Comparison of ENCODE assay signal across 7 fruit fly cellular contexts in genomic region chr3L:5770113-5770798, dm6.
TF ChIP-seq lines count a peak whose summit lies in the region.

No protein-coding gene starts in this region.

- TF ChIP-seq CTCF in whole organism, embryonic (GFP tag; optimal IDR thresholded peaks at IDR 0.05; lab: Kevin White, UChicago): no peak

TF ChIP-seq in Kc167, 6 proteins besides CTCF, POLR2A, EP300 and RAD21:
- TF ChIP-seq ttk (optimal IDR thresholded peaks at IDR 0.05; lab: Kevin White, UChicago) (peak; percentile 24), psq (optimal IDR thresholded peaks at IDR 0.05; lab: Kevin White, UChicago) (no peak)

TF ChIP-seq in whole organism, 6 proteins besides CTCF, POLR2A, EP300 and RAD21:
- TF ChIP-seq usp (GFP tag; optimal IDR thresholded peaks at IDR 0.05; lab: Kevin White, UChicago) (no peak), Dll (optimal IDR thresholded peaks at IDR 0.05; lab: Kevin White, UChicago) (no peak), psq (optimal IDR thresholded peaks at IDR 0.05; lab: Kevin White, UChicago) (peak; percentile 25), CG8478 (optimal IDR thresholded peaks at IDR 0.05; lab: Kevin White, UChicago) (no peak), pan (optimal IDR thresholded peaks at IDR 0.05; lab: Kevin White, UChicago) (no peak), EcR (GFP tag; optimal IDR thresholded peaks at IDR 0.05; lab: Kevin White, UChicago) (no peak)

TF ChIP-seq in whole organism, adult, 20 proteins besides CTCF, POLR2A, EP300 and RAD21:
- TF ChIP-seq Hr96 (GFP tag; optimal IDR thresholded peaks at IDR 0.05; lab: Kevin White, UChicago) (no peak), Clk (GFP tag; optimal IDR thresholded peaks at IDR 0.05; lab: Kevin White, UChicago) (no peak), CG11617 (GFP tag; optimal IDR thresholded peaks at IDR 0.05; lab: Kevin White, UChicago) (no peak), cnc (optimal IDR thresholded peaks at IDR 0.05; lab: Kevin White, UChicago) (no peak), CG33017 (tag; optimal IDR thresholded peaks at IDR 0.05; lab: Kevin White, UChicago) (no peak), CG1620 (GFP tag; optimal IDR thresholded peaks at IDR 0.05; lab: Kevin White, UChicago) (no peak), CG14711 (tag; optimal IDR thresholded peaks at IDR 0.05; lab: Kevin White, UChicago) (no peak), tj (GFP tag; optimal IDR thresholded peaks at IDR 0.05; lab: Kevin White, UChicago) (peak; percentile 36), Crg-1 (GFP tag; optimal IDR thresholded peaks at IDR 0.05; lab: Kevin White, UChicago) (no peak), toe (GFP tag; optimal IDR thresholded peaks at IDR 0.05; lab: Kevin White, UChicago) (no peak), cic (GFP tag; optimal IDR thresholded peaks at IDR 0.05; lab: Kevin White, UChicago) (peak; percentile 75), CG12768 (GFP tag; optimal IDR thresholded peaks at IDR 0.05; lab: Kevin White, UChicago) (peak; percentile 37), kay (GFP tag; lab: Kevin White, UChicago; ENCODE audit: borderline replicate concordance) (no peak), Mnt (GFP tag; optimal IDR thresholded peaks at IDR 0.05; lab: Kevin White, UChicago) (peak; percentile 82)

TF ChIP-seq in whole organism, embryonic, 481 proteins besides CTCF, POLR2A, EP300 and RAD21 (continues in another document):
- TF ChIP-seq CG8944 (GFP tag; optimal IDR thresholded peaks at IDR 0.05; lab: Kevin White, UChicago) (no peak), Dp (GFP tag; optimal IDR thresholded peaks at IDR 0.05; lab: Kevin White, UChicago) (no peak), nom (GFP tag; optimal IDR thresholded peaks at IDR 0.05; lab: Kevin White, UChicago) (peak; percentile 97), CG16813 (GFP tag; IDR thresholded peaks at IDR 0.05; lab: Robert Waterston, UW; ENCODE audit: partially characterized antibody) (no peak), CG10543 (GFP tag; optimal IDR thresholded peaks at IDR 0.05; lab: Kevin White, UChicago) (peak; percentile 11), Abd-B (GFP tag; optimal IDR thresholded peaks at IDR 0.05; lab: Kevin White, UChicago) (peak; percentile 4), cg (GFP tag; optimal IDR thresholded peaks at IDR 0.05; lab: Kevin White, UChicago) (peak; percentile 81), ind (GFP tag; optimal IDR thresholded peaks at IDR 0.05; lab: Kevin White, UChicago) (no peak), nerfin-1 (tag; optimal IDR thresholded peaks at IDR 0.05; lab: Kevin White, UChicago) (peak; percentile 67), CG15073 (GFP tag; optimal IDR thresholded peaks at IDR 0.05; lab: Kevin White, UChicago) (no peak), B-H2 (GFP tag; optimal IDR thresholded peaks at IDR 0.05; lab: Kevin White, UChicago) (no peak), otp (GFP tag; IDR thresholded peaks at IDR 0.05; lab: Robert Waterston, UW) (no peak), CG7987 (GFP tag; optimal IDR thresholded peaks at IDR 0.05; lab: Kevin White, UChicago) (no peak), pita (GFP tag; optimal IDR thresholded peaks at IDR 0.05; lab: Kevin White, UChicago) (no peak), Atf3 (GFP tag; optimal IDR thresholded peaks at IDR 0.05; lab: Kevin White, UChicago) (no peak), CG14965 (GFP tag; optimal IDR thresholded peaks at IDR 0.05; lab: Kevin White, UChicago; ENCODE audit: borderline replicate concordance) (no peak), prd (optimal IDR thresholded peaks at IDR 0.05; lab: Kevin White, UChicago) (no peak), prd (GFP tag; IDR thresholded peaks at IDR 0.05; lab: Robert Waterston, UW) (no peak)

TF ChIP-seq in whole organism, prepupa, 60 proteins besides CTCF, POLR2A, EP300 and RAD21 (continues in another document):
- TF ChIP-seq achi (GFP tag; optimal IDR thresholded peaks at IDR 0.05; lab: Kevin White, UChicago): peak; percentile 39
- TF ChIP-seq svp (GFP tag; lab: Kevin White, UChicago): no peak
- TF ChIP-seq Hr39 (GFP tag; optimal IDR thresholded peaks at IDR 0.05; lab: Kevin White, UChicago): no peak
- TF ChIP-seq lz (GFP tag; optimal IDR thresholded peaks at IDR 0.05; lab: Kevin White, UChicago): no peak
- peak; percentile 90 for TF ChIP-seq CG6163 (GFP tag; IDR thresholded peaks at IDR 0.05; lab: Robert Waterston, UW)
- no peak for TF ChIP-seq esn (GFP tag; optimal IDR thresholded peaks at IDR 0.05; lab: Kevin White, UChicago)
- no peak for TF ChIP-seq Smox (GFP tag; optimal IDR thresholded peaks at IDR 0.05; lab: Kevin White, UChicago)
- TF ChIP-seq topi (GFP tag; optimal IDR thresholded peaks at IDR 0.05; lab: Kevin White, UChicago): no peak
- peak; percentile 62 for TF ChIP-seq dsx (GFP tag; optimal IDR thresholded peaks at IDR 0.05; lab: Kevin White, UChicago; ENCODE audit: poor library complexity, severe bottlenecking)
- no peak for TF ChIP-seq Sox15 (GFP tag; optimal IDR thresholded peaks at IDR 0.05; lab: Kevin White, UChicago)
- no peak for TF ChIP-seq Met (GFP tag; optimal IDR thresholded peaks at IDR 0.05; lab: Kevin White, UChicago)
- TF ChIP-seq Lpt (GFP tag; optimal IDR thresholded peaks at IDR 0.05; lab: Kevin White, UChicago): peak; percentile 57
- TF ChIP-seq CG8119 (GFP tag; IDR thresholded peaks at IDR 0.05; lab: Robert Waterston, UW): peak; percentile 84
- TF ChIP-seq CG10631 (GFP tag; optimal IDR thresholded peaks at IDR 0.05; lab: Kevin White, UChicago): no peak
- TF ChIP-seq Blimp-1 (GFP tag; optimal IDR thresholded peaks at IDR 0.05; lab: Kevin White, UChicago): peak; percentile 52
- TF ChIP-seq eg (GFP tag; IDR thresholded peaks at IDR 0.05; lab: Robert Waterston, UW): peak; percentile 66; the same call in 2 of the 3 replicates
- TF ChIP-seq CG32006 (GFP tag; optimal IDR thresholded peaks at IDR 0.05; lab: Kevin White, UChicago): peak; percentile 58
- TF ChIP-seq CG11902 (GFP tag; optimal IDR thresholded peaks at IDR 0.05; lab: Kevin White, UChicago): no peak
- peak; percentile 50 for TF ChIP-seq Eip93F (GFP tag; optimal IDR thresholded peaks at IDR 0.05; lab: Kevin White, UChicago)

TF ChIP-seq in whole organism, pupa, 21 proteins besides CTCF, POLR2A, EP300 and RAD21:
- TF ChIP-seq EcR (GFP tag; optimal IDR thresholded peaks at IDR 0.05; lab: Kevin White, UChicago) (peak; percentile 94), CG12605 (GFP tag; IDR thresholded peaks at IDR 0.05; lab: Robert Waterston, UW) (peak; percentile 76), D1 (tag; optimal IDR thresholded peaks at IDR 0.05; lab: Kevin White, UChicago) (no peak), CG8301 (tag; optimal IDR thresholded peaks at IDR 0.05; lab: Kevin White, UChicago) (peak; percentile 64), CG32121 (GFP tag; IDR thresholded peaks at IDR 0.05; lab: Robert Waterston, UW) (peak; percentile 51), rn (GFP tag; IDR thresholded peaks at IDR 0.05; lab: Robert Waterston, UW) (peak; percentile 50; the same call in 1 of the 2 replicates), CG15710 (tag; optimal IDR thresholded peaks at IDR 0.05; lab: Kevin White, UChicago) (peak; percentile 86), Snoo (tag; optimal IDR thresholded peaks at IDR 0.05; lab: Kevin White, UChicago) (peak; percentile 56), Pif1A (GFP tag; optimal IDR thresholded peaks at IDR 0.05; lab: Kevin White, UChicago) (no peak), gl (tag; optimal IDR thresholded peaks at IDR 0.05; lab: Kevin White, UChicago) (peak; percentile 97), Pif1B (GFP tag; optimal IDR thresholded peaks at IDR 0.05; lab: Kevin White, UChicago) (peak; percentile 69), CG10348 (GFP tag; IDR thresholded peaks at IDR 0.05; lab: Robert Waterston, UW) (no peak), CG8159 (tag; optimal IDR thresholded peaks at IDR 0.05; lab: Kevin White, UChicago) (peak; percentile 82), Ets98B (GFP tag; IDR thresholded peaks at IDR 0.05; lab: Robert Waterston, UW) (peak; percentile 40), fd96Ca (GFP tag; IDR thresholded peaks at IDR 0.05; lab: Robert Waterston, UW) (peak; percentile 74), CG34367 (tag; optimal IDR thresholded peaks at IDR 0.05; lab: Kevin White, UChicago) (peak; percentile 82), CG4496 (GFP tag; IDR thresholded peaks at IDR 0.05; lab: Robert Waterston, UW) (peak; percentile 78), CG9948 (tag; optimal IDR thresholded peaks at IDR 0.05; lab: Kevin White, UChicago) (peak; percentile 66), CG14655 (GFP tag; optimal IDR thresholded peaks at IDR 0.05; lab: Kevin White, UChicago) (no peak), CG17806 (tag; optimal IDR thresholded peaks at IDR 0.05; lab: Kevin White, UChicago) (peak; percentile 59), CG13204 (GFP tag; optimal IDR thresholded peaks at IDR 0.05; lab: Kevin White, UChicago) (peak; percentile 93)

TF ChIP-seq in whole organism, wandering third instar larva, 38 proteins besides CTCF, POLR2A, EP300 and RAD21:
- TF ChIP-seq Sp1 (GFP tag; optimal IDR thresholded peaks at IDR 0.05; lab: Kevin White, UChicago) (peak; percentile 60), Dif (GFP tag; optimal IDR thresholded peaks at IDR 0.05; lab: Kevin White, UChicago; ENCODE audit: partially characterized antibody) (peak; percentile 8), br (GFP tag; optimal IDR thresholded peaks at IDR 0.05; lab: Kevin White, UChicago) (no peak), psq (GFP tag; optimal IDR thresholded peaks at IDR 0.05; lab: Kevin White, UChicago) (peak; percentile 95), Mio (GFP tag; optimal IDR thresholded peaks at IDR 0.05; lab: Kevin White, UChicago) (no peak), CG9705 (GFP tag; optimal IDR thresholded peaks at IDR 0.05; lab: Kevin White, UChicago) (peak; percentile 15), sage (GFP tag; optimal IDR thresholded peaks at IDR 0.05; lab: Kevin White, UChicago) (no peak), jim (GFP tag; optimal IDR thresholded peaks at IDR 0.05; lab: Kevin White, UChicago) (peak; percentile 41), Rel (GFP tag; optimal IDR thresholded peaks at IDR 0.05; lab: Kevin White, UChicago) (no peak), Rel (tag; optimal IDR thresholded peaks at IDR 0.05; lab: Kevin White, UChicago) (peak; percentile 95), HLH106 (tag; optimal IDR thresholded peaks at IDR 0.05; lab: Kevin White, UChicago) (peak; percentile 9)
